Worm (Caenorhabditis elegans) whole organism, L1 larva: ENCODE results near the gene str-118.
A peak's percentile ranks its signal among the peaks of the same experiment; 100 is the strongest.

Experiments
- C16A3.4 ChIP-seq: fragments of 150-350 bp; optimal IDR thresholded peaks from 2 replicates; lab custom pipeline; 2014; ENCODE audit warnings: missing biosample characterization, missing genetic modification characterization
- C34B4.2 ChIP-seq: sonication (generic microtip); optimal IDR thresholded peaks from 2 replicates; lab custom pipeline; 2017; ENCODE audit warnings: mild to moderate bottlenecking, missing genetic modification characterization, missing compliant biosample characterization
- alr-1 ChIP-seq: fragments of 200-800 bp; sonication (Bioruptor generic); optimal IDR thresholded peaks from 2 replicates; lab custom pipeline; 2018; ENCODE audit warnings: borderline replicate concordance, mild to moderate bottlenecking, missing genetic modification characterization, missing compliant biosample characterization
- blmp-1 ChIP-seq: fragments of 150-350 bp; optimal IDR thresholded peaks from 2 replicates; lab custom pipeline; 2014; ENCODE audit warnings: missing biosample characterization, missing genetic modification characterization
- ceh-63 ChIP-seq: fragments of 200-800 bp; sonication (Bioruptor generic); optimal IDR thresholded peaks from 2 replicates; lab custom pipeline; 2018; ENCODE audit warnings: mild to moderate bottlenecking, missing genetic modification characterization, missing compliant biosample characterization
- dpl-1 ChIP-seq, 3 experiments: fragments of 150-350 bp in 2 of 3; sonication (generic microtip) in 1 of 3; optimal IDR thresholded peaks; 2 replicates each; lab custom pipeline; 2014 to 2017; ENCODE audit warnings: missing biosample characterization in 3 of 3, missing genetic modification characterization in 3 of 3, missing genetic modification reagents in 3 of 3
- efl-3 ChIP-seq: fragments of 200-800 bp; sonication (Bioruptor generic); optimal IDR thresholded peaks from 2 replicates; lab custom pipeline; 2018; ENCODE audit warnings: mild to moderate bottlenecking, missing genetic modification characterization, missing compliant biosample characterization
- egl-13 ChIP-seq: sonication (generic microtip); optimal IDR thresholded peaks from 2 replicates; lab custom pipeline; 2016; ENCODE audit warnings: missing genotype, missing genetic modification reagents, missing genetic modification characterization, missing compliant biosample characterization
- elt-3 ChIP-seq, 6 experiments: fragments of 150-350 bp in 1 of 6; sonication (generic microtip); optimal IDR thresholded peaks; 2 replicates each; lab custom pipeline; 2017 to 2018; ENCODE audit warnings: missing biosample characterization in 6 of 6, missing genetic modification characterization in 6 of 6, inconsistent platforms in 1 of 6
- fkh-4 ChIP-seq: sonication (generic microtip); optimal IDR thresholded peaks from 2 replicates; lab custom pipeline; 2016; ENCODE audit warnings: missing compliant biosample characterization, missing genetic modification characterization, borderline replicate concordance
- fkh-8 ChIP-seq: sonication (generic microtip); optimal IDR thresholded peaks from 2 replicates; lab custom pipeline; 2016; ENCODE audit warnings: mild to moderate bottlenecking, missing genetic modification characterization, missing compliant biosample characterization
- fos-1 ChIP-seq: fragments of 150-350 bp; optimal IDR thresholded peaks from 2 replicates; lab custom pipeline; 2014; ENCODE audit warnings: missing biosample characterization, missing genetic modification characterization
- hlh-17 ChIP-seq: fragments of 200-800 bp; sonication (Bioruptor generic); optimal IDR thresholded peaks from 2 replicates; lab custom pipeline; 2018; ENCODE audit warnings: missing genetic modification characterization, mild to moderate bottlenecking, missing compliant biosample characterization, moderate library complexity, borderline replicate concordance
- hpl-2 ChIP-seq: fragments of 150-350 bp; optimal IDR thresholded peaks from 2 replicates; lab custom pipeline; 2014; ENCODE audit warnings: missing biosample characterization, missing genetic modification reagents, missing genetic modification characterization
- irx-1 ChIP-seq: sonication (generic microtip); optimal IDR thresholded peaks from 2 replicates; lab custom pipeline; 2016; ENCODE audit warnings: missing genetic modification characterization, missing compliant biosample characterization
- isw-1 ChIP-seq: fragments of 200-800 bp; sonication (Bioruptor generic); IDR thresholded peaks from 2 replicates; pipeline ENCODE4 v1.3.6; 2022; ENCODE audit warnings: missing genetic modification characterization, missing compliant biosample characterization
- lin-13 ChIP-seq: fragments of 150-350 bp; optimal IDR thresholded peaks from 2 replicates; lab custom pipeline; 2014; ENCODE audit warnings: missing biosample characterization, missing genetic modification reagents, missing genetic modification characterization
- lin-14 ChIP-seq: fragments of 200-800 bp; sonication (Bioruptor generic); optimal IDR thresholded peaks from 2 replicates; lab custom pipeline; 2018; ENCODE audit warnings: mild to moderate bottlenecking, missing genetic modification characterization, moderate library complexity, missing compliant biosample characterization
- lin-35 ChIP-seq, 2 experiments: fragments of 150-350 bp; optimal IDR thresholded peaks; 2 replicates each; lab custom pipeline; 2014; ENCODE audit warnings: missing biosample characterization in 2 of 2, missing genetic modification characterization in 2 of 2, missing genetic modification reagents in 2 of 2
- lir-3 ChIP-seq: sonication (generic microtip); optimal IDR thresholded peaks from 2 replicates; lab custom pipeline; 2016; ENCODE audit warnings: mild to moderate bottlenecking, missing genetic modification characterization, moderate library complexity, missing compliant biosample characterization; ENCODE audit not compliant: poor library complexity
- lsy-2 ChIP-seq, 2 experiments: fragments of 150-350 bp; optimal IDR thresholded peaks; 2 replicates each; lab custom pipeline; 2014; ENCODE audit warnings: missing biosample characterization in 2 of 2, missing genetic modification characterization in 2 of 2
- mab-9 ChIP-seq: fragments of 200-800 bp; sonication (Bioruptor generic); IDR thresholded peaks from 2 replicates; pipeline ENCODE4 v1.3.6; 2022; ENCODE audit warnings: missing genetic modification reagents, missing genetic modification characterization, missing compliant biosample characterization
- mdl-1 ChIP-seq, 2 experiments: fragments of 150-350 bp; optimal IDR thresholded peaks; 2 replicates each; lab custom pipeline; 2014 to 2017; ENCODE audit warnings: missing biosample characterization in 2 of 2, missing genetic modification characterization in 2 of 2, inconsistent platforms in 1 of 2
- mef-2 ChIP-seq: fragments of 150-350 bp; optimal IDR thresholded peaks from 2 replicates; lab custom pipeline; 2014; ENCODE audit warnings: missing biosample characterization, missing genetic modification characterization
- mep-1 ChIP-seq: fragments of 150-350 bp; optimal IDR thresholded peaks from 2 replicates; lab custom pipeline; 2014; ENCODE audit warnings: missing biosample characterization, missing genetic modification characterization
- nhr-19 ChIP-seq: fragments of 200-800 bp; sonication (Bioruptor generic); conservative IDR thresholded peaks from 2 replicates; pipeline ENCODE4 v1.3.6; 2022; ENCODE audit warnings: missing genetic modification characterization, missing compliant biosample characterization
- nhr-71 ChIP-seq: sonication (generic microtip); optimal IDR thresholded peaks from 2 replicates; lab custom pipeline; 2016; ENCODE audit warnings: mild to moderate bottlenecking, missing genetic modification characterization, moderate library complexity, missing compliant biosample characterization
- nhr-85 ChIP-seq: sonication (generic microtip); peaks from one replicate; lab custom pipeline; 2016; ENCODE audit warnings: missing genetic modification characterization, inconsistent platforms, missing compliant biosample characterization
- nhr-90 ChIP-seq: sonication (generic microtip); optimal IDR thresholded peaks from 2 replicates; lab custom pipeline; 2016; ENCODE audit warnings: mild to moderate bottlenecking, missing genetic modification characterization, missing compliant biosample characterization; ENCODE audit not compliant: poor library complexity
- pag-3 ChIP-seq: sonication (generic microtip); optimal IDR thresholded peaks from 2 replicates; lab custom pipeline; 2017; ENCODE audit warnings: missing genetic modification characterization, mild to moderate bottlenecking, missing compliant biosample characterization, antibody characterized with exemption, borderline replicate concordance; ENCODE audit not compliant: insufficient read depth
- rnt-1 ChIP-seq: sonication (generic microtip); optimal IDR thresholded peaks from 2 replicates; lab custom pipeline; 2016; ENCODE audit warnings: mild to moderate bottlenecking, missing genetic modification characterization, moderate library complexity, missing compliant biosample characterization
- snu-23 ChIP-seq: sonication (generic microtip); optimal IDR thresholded peaks from 2 replicates; lab custom pipeline; 2016; ENCODE audit warnings: missing genetic modification characterization, missing compliant biosample characterization
- sox-4 ChIP-seq: sonication (generic microtip); optimal IDR thresholded peaks from 2 replicates; lab custom pipeline; 2016; ENCODE audit warnings: missing genetic modification characterization, missing compliant biosample characterization
- sup-37 ChIP-seq: fragments of 200-800 bp; sonication (Bioruptor generic); optimal IDR thresholded peaks from 2 replicates; lab custom pipeline; 2018; ENCODE audit warnings: mild to moderate bottlenecking, missing genetic modification characterization, missing compliant biosample characterization
- tbx-2 ChIP-seq: sonication (generic microtip); optimal IDR thresholded peaks from 2 replicates; lab custom pipeline; 2016; ENCODE audit warnings: missing genetic modification characterization, missing compliant biosample characterization
- unc-86 ChIP-seq: sonication (generic microtip); optimal IDR thresholded peaks from 2 replicates; lab custom pipeline; 2016; ENCODE audit warnings: missing genetic modification characterization, missing compliant biosample characterization
- zag-1 ChIP-seq: fragments of 150-350 bp; optimal IDR thresholded peaks from 2 replicates; lab custom pipeline; 2014; ENCODE audit warnings: missing biosample characterization, missing genetic modification characterization
- ztf-4 ChIP-seq: fragments of 150-350 bp; optimal IDR thresholded peaks from 2 replicates; lab custom pipeline; 2014; ENCODE audit warnings: missing biosample characterization, missing genetic modification characterization

str-118 gene

ce11 chrV:10019934-10020333 is 32.0 kb upstream of the str-118 start:
- TF ChIP-seq blmp-1 (tag; lab: Kevin White, UChicago) (no peak), nhr-71 (tag; lab: Kevin White, UChicago) (peak; percentile 43), hlh-17 (GFP tag; lab: Kevin White, UChicago) (no peak), fkh-4 (tag; lab: Kevin White, UChicago) (no peak), alr-1 (tag; lab: Kevin White, UChicago) (no peak), efl-3 (no peak), rnt-1 (tag; lab: Kevin White, UChicago) (no peak), nhr-19 (no peak), snu-23 (peak; percentile 38), zag-1 (tag; lab: Kevin White, UChicago) (no peak), lir-3 (tag; lab: Kevin White, UChicago) (no peak), mab-9 (GFP tag; lab: Robert Waterston, UW) (no peak), ceh-63 (GFP tag; lab: Kevin White, UChicago) (no peak), pag-3 (tag; lab: Kevin White, UChicago) (no peak), dpl-1 (GFP tag; optimal IDR thresholded peaks at IDR 0.05; lab: Kevin White, UChicago) (peak in 1 of 3 experiments; percentile 7), unc-86 (no peak), fkh-8 (peak; percentile 52), lin-13 (GFP tag; lab: Kevin White, UChicago) (no peak), C34B4.2 (tag; lab: Kevin White, UChicago) (no peak), lin-14 (peak; percentile 74), irx-1 (tag; lab: Kevin White, UChicago) (no peak), nhr-90 (tag; lab: Kevin White, UChicago) (no peak), hpl-2 (no peak), nhr-85 (tag; lab: Kevin White, UChicago) (peak; percentile 67), mdl-1 (tag; optimal IDR thresholded peaks at IDR 0.05; lab: Kevin White, UChicago) (peak in 1 of 2 experiments; percentile 25), lin-35 (GFP tag; optimal IDR thresholded peaks at IDR 0.05; lab: Kevin White, UChicago) (peak in 1 of 2 experiments; percentile 5), isw-1 (no peak), sup-37 (GFP tag; lab: Kevin White, UChicago) (no peak), lsy-2 (tag; optimal IDR thresholded peaks at IDR 0.05; lab: Kevin White, UChicago) (peak in 1 of 2 experiments; percentile 28), mep-1 (no peak), egl-13 (tag; lab: Kevin White, UChicago) (no peak), sox-4 (tag; lab: Kevin White, UChicago) (no peak), ztf-4 (tag; lab: Kevin White, UChicago) (no peak)

ce11 chrV:10023062-10023536 is 28.9 kb upstream of the str-118 start:
- TF ChIP-seq fos-1 (no peak), C16A3.4 (tag; lab: Kevin White, UChicago) (no peak)

ce11 chrV:10030992-10031383 is 21.0 kb upstream of the str-118 start, which contains the start of gene acl-2:
TSS of gene acl-2 (minus strand) at chrV:10031092.
- TF ChIP-seq fkh-8 (no peak), mef-2 (no peak), tbx-2 (no peak), elt-3 (tag; optimal IDR thresholded peaks at IDR 0.05; lab: Kevin White, UChicago) (peak in 1 of 6 experiments; percentile 12), blmp-1 (tag; lab: Kevin White, UChicago) (peak; percentile 38)
